Worm (Caenorhabditis elegans) whole organism, young adult: Measurements from ENCODE around the gene sprr-2.

Experiments used
- mxl-1 ChIP-seq: sonication (generic microtip); optimal IDR thresholded peaks from 2 replicates; lab custom pipeline; 2016; ENCODE audit warnings: missing genetic modification characterization, missing compliant biosample characterization
- tlf-1 ChIP-seq: fragments of 200-800 bp; sonication (Bioruptor generic); optimal IDR thresholded peaks from 2 replicates; lab custom pipeline; 2018; ENCODE audit warnings: mild to moderate bottlenecking, missing genetic modification characterization, missing compliant biosample characterization

- TF ChIP-seq tlf-1 (peak; percentile 24), mxl-1 (tag; lab: Kevin White, UChicago) (no peak)
Observed at ce11 chrX:14790320-14791048, 2.8 kb upstream of the sprr-2 start, which contains the start of gene tatn-1.
